Fruit fly (Drosophila melanogaster): ENCODE results near the gene CG14971.
A peak's percentile ranks its signal among the peaks of the same experiment; 100 is the strongest.

Gene CG14971

dm6 chr3L:3431061-3431648 lies 40.0 kb downstream of the CG14971 start:
- TF ChIP-seq psq (GFP tag; optimal IDR thresholded peaks at IDR 0.05) (no peak), Hr78 (GFP tag; optimal IDR thresholded peaks at IDR 0.05) (no peak), Jra (GFP tag; optimal IDR thresholded peaks at IDR 0.05) (no peak), Rel (GFP tag; optimal IDR thresholded peaks at IDR 0.05) (no peak), Rel (tag; optimal IDR thresholded peaks at IDR 0.05) (no peak), lola (GFP tag; optimal IDR thresholded peaks at IDR 0.05) (no peak), HLH106 (tag; optimal IDR thresholded peaks at IDR 0.05) (no peak), Dfd (GFP tag; optimal IDR thresholded peaks at IDR 0.05) (no peak), sv (GFP tag; optimal IDR thresholded peaks at IDR 0.05) (no peak), OdsH (GFP tag; optimal IDR thresholded peaks at IDR 0.05) (no peak), usp (GFP tag; optimal IDR thresholded peaks at IDR 0.05) (no peak), Abd-B (GFP tag; optimal IDR thresholded peaks at IDR 0.05) (no peak)

dm6 chr3L:3427037-3427436 lies 44.1 kb downstream of the CG14971 start:
- TF ChIP-seq CG9705 (GFP tag; optimal IDR thresholded peaks at IDR 0.05) (no peak), Vsx2 (GFP tag; optimal IDR thresholded peaks at IDR 0.05; ENCODE audit: partially characterized antibody) (no peak), rgr (GFP tag; optimal IDR thresholded peaks at IDR 0.05) (no peak), fru (GFP tag; optimal IDR thresholded peaks at IDR 0.05) (no peak), sage (GFP tag; optimal IDR thresholded peaks at IDR 0.05) (no peak), dmrt93B (GFP tag; optimal IDR thresholded peaks at IDR 0.05) (no peak), jim (GFP tag; optimal IDR thresholded peaks at IDR 0.05) (no peak), Rel (GFP tag; optimal IDR thresholded peaks at IDR 0.05) (no peak), Rel (tag; optimal IDR thresholded peaks at IDR 0.05) (no peak), dsf (GFP tag; optimal IDR thresholded peaks at IDR 0.05; ENCODE audit: borderline replicate concordance) (no peak), HLH106 (tag; optimal IDR thresholded peaks at IDR 0.05) (no peak), foxo (GFP tag; optimal IDR thresholded peaks at IDR 0.05) (no peak), brk (GFP tag; optimal IDR thresholded peaks at IDR 0.05) (no peak), ey (GFP tag; optimal IDR thresholded peaks at IDR 0.05) (no peak), br (GFP tag; optimal IDR thresholded peaks at IDR 0.05) (no peak), lola (GFP tag; optimal IDR thresholded peaks at IDR 0.05) (no peak), woc (GFP tag; optimal IDR thresholded peaks at IDR 0.05) (no peak), Dif (GFP tag; optimal IDR thresholded peaks at IDR 0.05; ENCODE audit: partially characterized antibody) (no peak), psq (GFP tag; optimal IDR thresholded peaks at IDR 0.05) (no peak)

- TF ChIP-seq CrebA (GFP tag; optimal IDR thresholded peaks at IDR 0.05; ENCODE audit: borderline replicate concordance): no peak
- no peak for TF ChIP-seq br (GFP tag; optimal IDR thresholded peaks at IDR 0.05)
- no peak for TF ChIP-seq CG9705 (GFP tag; optimal IDR thresholded peaks at IDR 0.05)
- no peak for TF ChIP-seq CG32264 (GFP tag; optimal IDR thresholded peaks at IDR 0.05)
- TF ChIP-seq Dfd (GFP tag; optimal IDR thresholded peaks at IDR 0.05): no peak
- TF ChIP-seq Mio (GFP tag; optimal IDR thresholded peaks at IDR 0.05): no peak
- no peak for TF ChIP-seq usp (GFP tag; optimal IDR thresholded peaks at IDR 0.05)
- no peak for TF ChIP-seq Rel (GFP tag; optimal IDR thresholded peaks at IDR 0.05)
- no peak for TF ChIP-seq Rel (tag; optimal IDR thresholded peaks at IDR 0.05)
- TF ChIP-seq Hnf4 (GFP tag; optimal IDR thresholded peaks at IDR 0.05): no peak
- TF ChIP-seq sage (GFP tag; optimal IDR thresholded peaks at IDR 0.05): no peak
These were observed 46.3 kb downstream of the CG14971 start, which contains the start of gene sty for dm6 chr3L:3424846-3425245. TSS of gene sty (minus strand) at chr3L:3424935.

dm6 chr3L:3423006-3423405 lies 48.1 kb downstream of the CG14971 start:
- no peak for TF ChIP-seq dl (GFP tag; optimal IDR thresholded peaks at IDR 0.05; ENCODE audit: insufficient read depth in 1 of 2, partially characterized antibody in 2 of 2)
- TF ChIP-seq Dif (GFP tag; optimal IDR thresholded peaks at IDR 0.05; ENCODE audit: partially characterized antibody): no peak
- TF ChIP-seq CrebA (GFP tag; optimal IDR thresholded peaks at IDR 0.05; ENCODE audit: borderline replicate concordance): no peak
- TF ChIP-seq br (GFP tag; optimal IDR thresholded peaks at IDR 0.05): peak; percentile 72
- TF ChIP-seq dmrt93B (GFP tag; optimal IDR thresholded peaks at IDR 0.05): peak; percentile 37
- TF ChIP-seq pan (optimal IDR thresholded peaks at IDR 0.05): no peak
- peak; percentile 65 for TF ChIP-seq h (GFP tag; optimal IDR thresholded peaks at IDR 0.05)
- peak; percentile 73 for TF ChIP-seq Sp1 (GFP tag; optimal IDR thresholded peaks at IDR 0.05)
- TF ChIP-seq foxo (GFP tag; optimal IDR thresholded peaks at IDR 0.05): peak in 1 of 2 experiments; percentile 69
- peak; percentile 26 for TF ChIP-seq psq (GFP tag; optimal IDR thresholded peaks at IDR 0.05)
- TF ChIP-seq sv (GFP tag; optimal IDR thresholded peaks at IDR 0.05): no peak
- TF ChIP-seq CG9705 (GFP tag; optimal IDR thresholded peaks at IDR 0.05): no peak
- TF ChIP-seq Hr83 (GFP tag; optimal IDR thresholded peaks at IDR 0.05; ENCODE audit: poor library complexity, severe bottlenecking): no peak
- TF ChIP-seq Vsx2 (GFP tag; optimal IDR thresholded peaks at IDR 0.05; ENCODE audit: partially characterized antibody): no peak
- no peak for TF ChIP-seq tai (GFP tag; optimal IDR thresholded peaks at IDR 0.05)
- TF ChIP-seq ey (GFP tag; optimal IDR thresholded peaks at IDR 0.05): peak; percentile 16
- peak; percentile 56 for TF ChIP-seq woc (GFP tag; optimal IDR thresholded peaks at IDR 0.05)
- TF ChIP-seq Jra (GFP tag; optimal IDR thresholded peaks at IDR 0.05): peak; percentile 18
- TF ChIP-seq jim (GFP tag; optimal IDR thresholded peaks at IDR 0.05): no peak
- TF ChIP-seq brk (GFP tag; optimal IDR thresholded peaks at IDR 0.05): peak; percentile 33
- no peak for TF ChIP-seq N (GFP tag; optimal IDR thresholded peaks at IDR 0.05)
- TF ChIP-seq OdsH (GFP tag; optimal IDR thresholded peaks at IDR 0.05): peak; percentile 69
- TF ChIP-seq usp (GFP tag; optimal IDR thresholded peaks at IDR 0.05): no peak
- no peak for TF ChIP-seq lola (GFP tag; optimal IDR thresholded peaks at IDR 0.05)
- TF ChIP-seq Dfd (GFP tag; optimal IDR thresholded peaks at IDR 0.05): no peak
- no peak for TF ChIP-seq Abd-B (GFP tag; optimal IDR thresholded peaks at IDR 0.05)
- TF ChIP-seq Rel (GFP tag; optimal IDR thresholded peaks at IDR 0.05): no peak
- TF ChIP-seq Rel (tag; optimal IDR thresholded peaks at IDR 0.05): no peak
- TF ChIP-seq HLH106 (tag; optimal IDR thresholded peaks at IDR 0.05): peak; percentile 72
- no peak for TF ChIP-seq Hr78 (GFP tag; optimal IDR thresholded peaks at IDR 0.05)
- TF ChIP-seq Mio (GFP tag; optimal IDR thresholded peaks at IDR 0.05): no peak
- TF ChIP-seq CG32264 (GFP tag; optimal IDR thresholded peaks at IDR 0.05): no peak
- TF ChIP-seq Hnf4 (GFP tag; optimal IDR thresholded peaks at IDR 0.05): no peak
- peak; percentile 61 for TF ChIP-seq fru (GFP tag; optimal IDR thresholded peaks at IDR 0.05)
- no peak for TF ChIP-seq dsf (GFP tag; optimal IDR thresholded peaks at IDR 0.05; ENCODE audit: borderline replicate concordance)
- no peak for TF ChIP-seq GATAd (GFP tag; optimal IDR thresholded peaks at IDR 0.05)

All from whole organism, wandering third instar larva.